Worm (Caenorhabditis elegans) whole organism, late embryonic: ENCODE results near the gene dpf-1.

ENCODE experiments used
- ceh-19 ChIP-seq: fragments of 200-800 bp; sonication (Bioruptor generic); optimal IDR thresholded peaks from 2 replicates; lab custom pipeline; 2018; ENCODE audit warnings: mild to moderate bottlenecking, missing genetic modification characterization, missing compliant biosample characterization
- ceh-24 ChIP-seq: sonication (generic microtip); optimal IDR thresholded peaks from 2 replicates; lab custom pipeline; 2016; ENCODE audit warnings: mild to moderate bottlenecking, missing genetic modification characterization, missing compliant biosample characterization
- ceh-31 ChIP-seq: sonication (generic microtip); optimal IDR thresholded peaks from 2 replicates; lab custom pipeline; 2016; ENCODE audit warnings: missing genetic modification characterization, missing compliant biosample characterization
- elt-2 ChIP-seq: sonication (generic microtip); optimal IDR thresholded peaks from 2 replicates; lab custom pipeline; 2016; ENCODE audit warnings: missing genetic modification reagents, missing genetic modification characterization, missing compliant biosample characterization
- fkh-6 ChIP-seq: sonication (generic microtip); optimal IDR thresholded peaks from 2 replicates; lab custom pipeline; 2016; ENCODE audit warnings: missing genetic modification characterization, missing compliant biosample characterization
- nhr-11 ChIP-seq: fragments of 150-350 bp; optimal IDR thresholded peaks from 2 replicates; lab custom pipeline; 2014; ENCODE audit warnings: missing biosample characterization, missing genetic modification characterization
- nhr-232 ChIP-seq: sonication (generic microtip); optimal IDR thresholded peaks from 2 replicates; lab custom pipeline; 2016; ENCODE audit warnings: missing genetic modification characterization, missing compliant biosample characterization
- pat-9 ChIP-seq: fragments of 200-800 bp; sonication (Bioruptor generic); optimal IDR thresholded peaks from 2 replicates; lab custom pipeline; 2018; ENCODE audit warnings: mild to moderate bottlenecking, missing genetic modification characterization, moderate library complexity, missing compliant biosample characterization
- tbx-2 ChIP-seq: sonication (generic microtip); optimal IDR thresholded peaks from 2 replicates; lab custom pipeline; 2016; ENCODE audit warnings: missing genetic modification characterization, missing compliant biosample characterization
- tbx-7 ChIP-seq: sonication (generic microtip); optimal IDR thresholded peaks from 2 replicates; lab custom pipeline; 2016; ENCODE audit warnings: missing genotype, missing genetic modification characterization, missing compliant biosample characterization
- unc-86 ChIP-seq: sonication (generic microtip); optimal IDR thresholded peaks from 2 replicates; lab custom pipeline; 2016; ENCODE audit warnings: missing genetic modification characterization, missing compliant biosample characterization

ce11 chrV:15432457-15432856 lies 38.7 kb upstream of the dpf-1 start, which contains the start of gene T26H5.8:
- TF ChIP-seq tbx-2 = no peak
- TF ChIP-seq fkh-6 (tag; lab: Kevin White, UChicago) = no peak
- TF ChIP-seq ceh-24 (tag; lab: Kevin White, UChicago) = no peak
- TF ChIP-seq tbx-7 (tag; lab: Kevin White, UChicago) = no peak
- TF ChIP-seq nhr-11 (tag; lab: Kevin White, UChicago) = no peak
- no peak for TF ChIP-seq ceh-31 (tag; lab: Kevin White, UChicago)
- no peak for TF ChIP-seq ceh-19 (GFP tag; lab: Kevin White, UChicago)
- TF ChIP-seq unc-86 (tag; lab: Kevin White, UChicago) = no peak
- no peak for TF ChIP-seq pat-9 (tag; lab: Kevin White, UChicago)
- TF ChIP-seq elt-2 (tag; lab: Kevin White, UChicago) = no peak
- no peak for TF ChIP-seq nhr-232 (tag; lab: Kevin White, UChicago)
